Worm (Caenorhabditis elegans): ENCODE results near the gene H11E01.3.

ce11 chrX:1620678-1621449, 16.2 kb downstream of the H11E01.3 start, which contains the start of gene H11E01.2:
- TF ChIP-seq bed-3 (GFP tag; optimal IDR thresholded peaks at IDR 0.05) (no peak), pha-4 (tag; optimal IDR thresholded peaks at IDR 0.05) (no peak), blmp-1 (tag; optimal IDR thresholded peaks at IDR 0.05) (no peak), unc-39 (tag; optimal IDR thresholded peaks at IDR 0.05) (no peak), ham-2 (GFP tag; optimal IDR thresholded peaks at IDR 0.05) (no peak), tbx-8 (GFP tag; optimal IDR thresholded peaks at IDR 0.05) (no peak)

Measured in whole organism, mixed stage, embryonic.